Worm (Caenorhabditis elegans) whole organism, mixed stage, embryonic: ENCODE data around the gene Y38E10A.8.

Experiments
- M03D4.4 ChIP-seq: sonication (generic microtip); optimal IDR thresholded peaks from 2 replicates; lab custom pipeline; 2017; ENCODE audit warnings: mild to moderate bottlenecking, missing genetic modification characterization, missing compliant biosample characterization
- bed-3 ChIP-seq: fragments of 200-800 bp; sonication (Bioruptor generic); optimal IDR thresholded peaks from 3 replicates; lab custom pipeline; 2018; ENCODE audit warnings: mild to moderate bottlenecking, missing genetic modification characterization, moderate library complexity, missing compliant biosample characterization
- blmp-1 ChIP-seq: fragments of 150-350 bp; optimal IDR thresholded peaks from 2 replicates; lab custom pipeline; 2014; ENCODE audit warnings: missing biosample characterization, missing genetic modification characterization
- ceh-39 ChIP-seq: fragments of 150-350 bp; optimal IDR thresholded peaks from 2 replicates; lab custom pipeline; 2014; ENCODE audit warnings: missing biosample characterization, missing genetic modification characterization
- ceh-43 ChIP-seq: fragments of 200-800 bp; sonication (Bioruptor generic); optimal IDR thresholded peaks from 2 replicates; lab custom pipeline; 2018; ENCODE audit warnings: mild to moderate bottlenecking, missing genetic modification characterization, moderate library complexity, missing compliant biosample characterization
- ceh-83 ChIP-seq: fragments of 200-800 bp; sonication (Bioruptor generic); optimal IDR thresholded peaks from 2 replicates; lab custom pipeline; 2018; ENCODE audit warnings: mild to moderate bottlenecking, missing genetic modification characterization, missing compliant biosample characterization
- ces-1 ChIP-seq: fragments of 150-350 bp; optimal IDR thresholded peaks from 2 replicates; lab custom pipeline; 2014; ENCODE audit warnings: missing biosample characterization, missing genetic modification reagents, missing genetic modification characterization
- cnd-1 ChIP-seq: fragments of 200-800 bp; sonication (Bioruptor generic); optimal IDR thresholded peaks from 2 replicates; lab custom pipeline; 2018; ENCODE audit warnings: mild to moderate bottlenecking, missing genetic modification characterization, missing compliant biosample characterization
- drap-1 ChIP-seq: fragments of 200-800 bp; sonication (Bioruptor generic); optimal IDR thresholded peaks from 3 replicates; lab custom pipeline; 2018; ENCODE audit warnings: mild to moderate bottlenecking, missing genetic modification characterization, missing compliant biosample characterization
- elt-1 ChIP-seq: sonication (generic microtip); optimal IDR thresholded peaks from 2 replicates; lab custom pipeline; 2017; ENCODE audit warnings: missing genetic modification characterization, mild to moderate bottlenecking, missing compliant biosample characterization, antibody characterized with exemption, moderate library complexity, borderline replicate concordance; ENCODE audit not compliant: insufficient read depth
- elt-3 ChIP-seq: fragments of 150-350 bp; optimal IDR thresholded peaks from 2 replicates; lab custom pipeline; 2014; ENCODE audit warnings: missing biosample characterization, missing genetic modification characterization
- flh-1 ChIP-seq: fragments of 200-800 bp; sonication (Bioruptor generic); optimal IDR thresholded peaks from 2 replicates; lab custom pipeline; 2018; ENCODE audit warnings: mild to moderate bottlenecking, missing genetic modification characterization, moderate library complexity, missing compliant biosample characterization
- ham-2 ChIP-seq: fragments of 200-800 bp; sonication (Bioruptor generic); optimal IDR thresholded peaks from 2 replicates; lab custom pipeline; 2018; ENCODE audit warnings: mild to moderate bottlenecking, missing genetic modification characterization, missing compliant biosample characterization
- hlh-1 ChIP-seq: fragments of 150-350 bp; optimal IDR thresholded peaks from 2 replicates; lab custom pipeline; 2014; ENCODE audit warnings: missing biosample characterization, missing genetic modification reagents, missing genetic modification characterization
- lin-13 ChIP-seq: fragments of 150-350 bp; optimal IDR thresholded peaks from 2 replicates; lab custom pipeline; 2014; ENCODE audit warnings: missing biosample characterization, missing genetic modification characterization
- lin-32 ChIP-seq: fragments of 200-800 bp; sonication (Bioruptor generic); optimal IDR thresholded peaks from 2 replicates; lab custom pipeline; 2018; ENCODE audit warnings: mild to moderate bottlenecking, missing genetic modification characterization, missing compliant biosample characterization
- lsy-2 ChIP-seq: fragments of 150-350 bp; optimal IDR thresholded peaks from 2 replicates; lab custom pipeline; 2014; ENCODE audit warnings: missing biosample characterization, missing genetic modification characterization
- mab-5 ChIP-seq: fragments of 150-350 bp; optimal IDR thresholded peaks from 2 replicates; lab custom pipeline; 2014; ENCODE audit warnings: missing biosample characterization, missing genetic modification characterization
- mep-1 ChIP-seq: fragments of 150-350 bp; optimal IDR thresholded peaks from 2 replicates; lab custom pipeline; 2017; ENCODE audit warnings: missing biosample characterization, missing genetic modification reagents, missing genetic modification characterization, inconsistent platforms
- mls-2 ChIP-seq: sonication (generic microtip); optimal IDR thresholded peaks from 2 replicates; lab custom pipeline; 2016; ENCODE audit warnings: mild to moderate bottlenecking, missing genetic modification characterization, moderate library complexity, missing compliant biosample characterization
- nhr-12 ChIP-seq: fragments of 150-350 bp; optimal IDR thresholded peaks from 2 replicates; lab custom pipeline; 2014; ENCODE audit warnings: missing biosample characterization, missing genetic modification characterization
- nhr-2 ChIP-seq: fragments of 150-350 bp; optimal IDR thresholded peaks from 2 replicates; lab custom pipeline; 2014; ENCODE audit warnings: missing biosample characterization, missing genetic modification characterization
- nhr-28 ChIP-seq: fragments of 150-350 bp; optimal IDR thresholded peaks from 2 replicates; lab custom pipeline; 2014; ENCODE audit warnings: missing biosample characterization, missing genetic modification characterization
- nhr-76 ChIP-seq: sonication (generic microtip); optimal IDR thresholded peaks from 2 replicates; lab custom pipeline; 2017; ENCODE audit warnings: missing biosample characterization, missing genetic modification characterization
- sem-2 ChIP-seq: fragments of 200-800 bp; sonication (Bioruptor generic); optimal IDR thresholded peaks from 2 replicates; lab custom pipeline; 2018; ENCODE audit warnings: mild to moderate bottlenecking, missing genetic modification characterization, missing compliant biosample characterization
- snpc-4 ChIP-seq: fragments of 150-350 bp; optimal IDR thresholded peaks from 2 replicates; lab custom pipeline; 2014; ENCODE audit warnings: missing biosample characterization, missing genetic modification characterization
- sptf-1 ChIP-seq: sonication (generic microtip); optimal IDR thresholded peaks from 2 replicates; lab custom pipeline; 2017; ENCODE audit warnings: mild to moderate bottlenecking, missing genetic modification characterization, moderate library complexity, missing compliant biosample characterization
- unc-120 ChIP-seq: sonication (generic microtip); optimal IDR thresholded peaks from 2 replicates; lab custom pipeline; 2017; ENCODE audit warnings: missing genetic modification characterization, missing compliant biosample characterization; ENCODE audit not compliant: poor library complexity, severe bottlenecking
- unc-39 ChIP-seq: fragments of 150-350 bp; optimal IDR thresholded peaks from 2 replicates; lab custom pipeline; 2014; ENCODE audit warnings: missing biosample characterization, missing genetic modification characterization
- unc-62 ChIP-seq: fragments of 150-350 bp; optimal IDR thresholded peaks from 2 replicates; lab custom pipeline; 2014; ENCODE audit warnings: missing biosample characterization, missing genetic modification reagents, missing genetic modification characterization
- zip-8 ChIP-seq: fragments of 150-350 bp; optimal IDR thresholded peaks from 2 replicates; lab custom pipeline; 2014; ENCODE audit warnings: missing biosample characterization, missing genetic modification characterization
- ztf-11 ChIP-seq: fragments of 150-350 bp; optimal IDR thresholded peaks from 2 replicates; lab custom pipeline; 2014; ENCODE audit warnings: missing biosample characterization, missing genetic modification characterization

The Y38E10A.8 gene

ce11 chrII:12573541-12573940 lies 33.5 kb upstream of the Y38E10A.8 start, which contains the start of gene Y38E10A.2:
Y38E10A.2 (minus strand) TSS chrII:12573641.
- TF ChIP-seq blmp-1 (tag; lab: Kevin White, UChicago): no peak
- TF ChIP-seq elt-3 (tag; lab: Kevin White, UChicago): no peak
- TF ChIP-seq, all 35 proteins: peak for 0

- TF ChIP-seq nhr-28 (tag; lab: Kevin White, UChicago): no peak
- no peak for TF ChIP-seq mls-2 (tag; lab: Kevin White, UChicago)
- TF ChIP-seq hlh-1 (tag; lab: Kevin White, UChicago): no peak
- no peak for TF ChIP-seq unc-62 (GFP tag; lab: Kevin White, UChicago)
- no peak for TF ChIP-seq nhr-76 (tag; lab: Kevin White, UChicago)
- no peak for TF ChIP-seq drap-1 (GFP tag; lab: Kevin White, UChicago)
- no peak for TF ChIP-seq elt-1 (tag; lab: Kevin White, UChicago)
- TF ChIP-seq ham-2 (GFP tag; lab: Kevin White, UChicago): no peak
- TF ChIP-seq lin-13 (tag; lab: Kevin White, UChicago): no peak
- no peak for TF ChIP-seq snpc-4 (tag; lab: Kevin White, UChicago)
- TF ChIP-seq ztf-11: no peak
- no peak for TF ChIP-seq flh-1 (GFP tag; lab: Kevin White, UChicago)
- TF ChIP-seq nhr-12 (tag; lab: Kevin White, UChicago): no peak
- TF ChIP-seq ces-1 (GFP tag; lab: Kevin White, UChicago): no peak
- no peak for TF ChIP-seq blmp-1 (tag; lab: Kevin White, UChicago)
- TF ChIP-seq ceh-43 (GFP tag; lab: Kevin White, UChicago): no peak
- no peak for TF ChIP-seq lsy-2 (tag; lab: Kevin White, UChicago)
- TF ChIP-seq nhr-2 (tag; lab: Kevin White, UChicago): no peak
- no peak for TF ChIP-seq unc-120 (tag; lab: Kevin White, UChicago)
- TF ChIP-seq zip-8 (tag; lab: Kevin White, UChicago): no peak
Observed at ce11 chrII:12574668-12575067, 32.3 kb upstream of the Y38E10A.8 start, which contains the start of gene Y38E10A.3. Y38E10A.3 (minus strand) TSS chrII:12574768.

- TF ChIP-seq nhr-28 (tag; lab: Kevin White, UChicago) (no peak), unc-39 (no peak), lin-13 (tag; lab: Kevin White, UChicago) (no peak), ceh-83 (GFP tag; lab: Kevin White, UChicago) (no peak), snpc-4 (tag; lab: Kevin White, UChicago) (no peak), unc-62 (GFP tag; lab: Kevin White, UChicago) (no peak), blmp-1 (tag; lab: Kevin White, UChicago) (no peak), lin-32 (GFP tag; lab: Kevin White, UChicago) (no peak), ceh-39 (no peak), cnd-1 (tag; lab: Kevin White, UChicago) (no peak), lsy-2 (tag; lab: Kevin White, UChicago) (no peak), mep-1 (no peak), mab-5 (no peak), bed-3 (GFP tag; lab: Kevin White, UChicago) (no peak), M03D4.4 (tag; lab: Kevin White, UChicago) (no peak)
Observed at ce11 chrII:12577754-12578153, 29.2 kb upstream of the Y38E10A.8 start, which contains the start of gene clec-8. clec-8 (minus strand) TSS chrII:12578061.

ce11 chrII:12580952-12581351 lies 26.0 kb upstream of the Y38E10A.8 start, which contains the start of gene clec-4:
clec-4 (minus strand) TSS chrII:12581113.
- TF ChIP-seq nhr-28 (tag; lab: Kevin White, UChicago): no peak
- TF ChIP-seq elt-3 (tag; lab: Kevin White, UChicago): no peak
- TF ChIP-seq ceh-39: no peak
- no peak for TF ChIP-seq ceh-43 (GFP tag; lab: Kevin White, UChicago)
- TF ChIP-seq sem-2 (GFP tag; lab: Kevin White, UChicago): no peak
- no peak for TF ChIP-seq snpc-4 (tag; lab: Kevin White, UChicago)
- no peak for TF ChIP-seq M03D4.4 (tag; lab: Kevin White, UChicago)
- no peak for TF ChIP-seq cnd-1 (tag; lab: Kevin White, UChicago)
- no peak for TF ChIP-seq ces-1 (GFP tag; lab: Kevin White, UChicago)
- no peak for TF ChIP-seq hlh-1 (tag; lab: Kevin White, UChicago)
- TF ChIP-seq ztf-11: no peak
- no peak for TF ChIP-seq sptf-1 (tag; lab: Kevin White, UChicago)
